Fruit fly (Drosophila melanogaster) whole organism, embryonic: ENCODE data around the gene PAPLA1.

Experiments
- CG10959 ChIP-seq: fragments of 200-800 bp; sonication (Bioruptor generic); IDR thresholded peaks from 2 replicates; pipeline ENCODE4 v1.3.6; 2022; ENCODE audit warnings: missing biosample characterization, missing genetic modification characterization
- CG11560 ChIP-seq: fragments of 200-800 bp; sonication (Bioruptor generic); IDR thresholded peaks from 3 replicates; pipeline ENCODE4 v1.3.6; 2022; ENCODE audit warnings: missing biosample characterization, missing genetic modification characterization
- CG12104 ChIP-seq: fragments of 200-800 bp; sonication (Bioruptor generic); optimal IDR thresholded peaks from 3 replicates; lab custom pipeline; 2016; ENCODE audit warnings: missing biosample characterization, missing genetic modification characterization
- CG13296 ChIP-seq: fragments of 200-800 bp; sonication (Bioruptor generic); optimal IDR thresholded peaks from 3 replicates; lab custom pipeline; 2018; ENCODE audit warnings: missing biosample characterization, mild to moderate bottlenecking, missing genetic modification characterization
- CG15011 ChIP-seq: fragments of 200-800 bp; sonication (Bioruptor generic); optimal IDR thresholded peaks from 3 replicates; lab custom pipeline; 2018; ENCODE audit warnings: missing biosample characterization, mild to moderate bottlenecking, missing genetic modification characterization
- CG15514 ChIP-seq: fragments of 200-800 bp; sonication (Bioruptor generic); optimal IDR thresholded peaks from 3 replicates; lab custom pipeline; 2017; ENCODE audit warnings: missing biosample characterization, missing genetic modification characterization, mild to moderate bottlenecking, moderate library complexity, missing genetic modification reagents
- CG15696 ChIP-seq: fragments of 200-800 bp; sonication (Bioruptor generic); optimal IDR thresholded peaks from 2 replicates; lab custom pipeline; 2019; ENCODE audit warnings: missing biosample characterization, mild to moderate bottlenecking, missing genetic modification characterization, moderate library complexity
- CG1603 ChIP-seq: fragments of 200-800 bp; sonication (Bioruptor generic); optimal IDR thresholded peaks from 2 replicates; lab custom pipeline; 2019; ENCODE audit warnings: missing biosample characterization, mild to moderate bottlenecking, missing genetic modification characterization, moderate library complexity
- CG16863 ChIP-seq: fragments of 200-800 bp; sonication (Bioruptor generic); optimal IDR thresholded peaks from 3 replicates; lab custom pipeline; 2016; ENCODE audit warnings: missing biosample characterization, missing genetic modification characterization
- CG31388 ChIP-seq: fragments of 200-800 bp; sonication (Bioruptor generic); optimal IDR thresholded peaks from 2 replicates; lab custom pipeline; 2016; ENCODE audit warnings: missing biosample characterization, missing genetic modification characterization
- CG3281 ChIP-seq: fragments of 200-800 bp; sonication (Bioruptor generic); optimal IDR thresholded peaks from 3 replicates; lab custom pipeline; 2017; ENCODE audit warnings: missing biosample characterization, mild to moderate bottlenecking, missing genetic modification characterization
- CG33557 ChIP-seq: fragments of 200-800 bp; sonication (Bioruptor generic); optimal IDR thresholded peaks from 2 replicates; lab custom pipeline; 2019; ENCODE audit warnings: missing biosample characterization, mild to moderate bottlenecking, missing genetic modification characterization, moderate library complexity
- CG3407 ChIP-seq: fragments of 200-800 bp; sonication (Bioruptor generic); optimal IDR thresholded peaks from 2 replicates; lab custom pipeline; 2018; ENCODE audit warnings: missing biosample characterization, mild to moderate bottlenecking, missing genetic modification characterization
- CG3995 ChIP-seq: fragments of 200-800 bp; sonication (Bioruptor generic); optimal IDR thresholded peaks from 3 replicates; lab custom pipeline; 2016; ENCODE audit warnings: missing biosample characterization, missing genetic modification characterization
- CG4820 ChIP-seq: fragments of 200-800 bp; sonication (Bioruptor generic); optimal IDR thresholded peaks from 3 replicates; lab custom pipeline; 2016; ENCODE audit warnings: missing biosample characterization, missing genetic modification characterization
- CG6813 ChIP-seq: fragments of 200-800 bp; sonication (Bioruptor generic); optimal IDR thresholded peaks from 2 replicates; lab custom pipeline; 2017; ENCODE audit warnings: missing biosample characterization, missing genetic modification characterization, mild to moderate bottlenecking, moderate library complexity, missing genetic modification reagents
- CG7372 ChIP-seq: fragments of 200-800 bp; sonication (Bioruptor generic); IDR thresholded peaks from 2 replicates; pipeline ENCODE4 v1.3.6; 2022; ENCODE audit warnings: missing biosample characterization, missing genetic modification characterization
- CG7786 ChIP-seq: fragments of 200-800 bp; sonication (Bioruptor generic); optimal IDR thresholded peaks from 2 replicates; lab custom pipeline; 2016; ENCODE audit warnings: missing biosample characterization, missing genetic modification characterization
- CG8765 ChIP-seq: fragments of 200-800 bp; sonication (Bioruptor generic); IDR thresholded peaks from 2 replicates; pipeline ENCODE4 v1.3.6; 2022; ENCODE audit warnings: missing biosample characterization, missing genetic modification characterization
- CG8944 ChIP-seq: fragments of 200-800 bp; sonication (Bioruptor generic); optimal IDR thresholded peaks from 3 replicates; lab custom pipeline; 2016; ENCODE audit warnings: missing biosample characterization, missing genetic modification characterization
- CG9797 ChIP-seq: fragments of 200-800 bp; sonication (Bioruptor generic); optimal IDR thresholded peaks from 3 replicates; lab custom pipeline; 2018; ENCODE audit warnings: missing biosample characterization, mild to moderate bottlenecking, missing genetic modification characterization
- CTCF ChIP-seq: fragments of 200-800 bp; sonication (Bioruptor generic); optimal IDR thresholded peaks from 2 replicates; lab custom pipeline; 2017; ENCODE audit warnings: missing biosample characterization, mild to moderate bottlenecking, missing genetic modification characterization, moderate library complexity
- D19B ChIP-seq: fragments of 200-800 bp; sonication (Bioruptor generic); optimal IDR thresholded peaks from 2 replicates; lab custom pipeline; 2017; ENCODE audit warnings: missing biosample characterization, mild to moderate bottlenecking, missing genetic modification characterization
- Dbx ChIP-seq: fragments of 200-800 bp; sonication (Bioruptor generic); IDR thresholded peaks from 3 replicates; pipeline ENCODE4 v1.3.6; 2022; ENCODE audit warnings: missing biosample characterization, missing genetic modification characterization
- Dek ChIP-seq: fragments of 200-800 bp; sonication (Bioruptor generic); optimal IDR thresholded peaks from 3 replicates; lab custom pipeline; 2019; ENCODE audit warnings: missing biosample characterization, mild to moderate bottlenecking, missing genetic modification characterization, moderate library complexity
- Doc2 ChIP-seq: fragments of 200-800 bp; sonication (Bioruptor generic); IDR thresholded peaks from 2 replicates; pipeline ENCODE4 v1.3.6; 2022; ENCODE audit warnings: missing biosample characterization, missing genetic modification characterization
- E2f2 ChIP-seq: fragments of 200-800 bp; sonication (Bioruptor generic); IDR thresholded peaks from 2 replicates; pipeline ENCODE4 v1.3.6; 2022; ENCODE audit warnings: missing biosample characterization, missing genetic modification characterization
- Gsc ChIP-seq: fragments of 200-800 bp; sonication (Bioruptor generic); IDR thresholded peaks from 2 replicates; pipeline ENCODE4 v1.3.6; 2022; ENCODE audit warnings: missing biosample characterization, missing genetic modification characterization
- H2.0 ChIP-seq: fragments of 200-800 bp; sonication (Bioruptor generic); IDR thresholded peaks from 2 replicates; pipeline ENCODE4 v1.3.6; 2022; ENCODE audit warnings: missing biosample characterization, missing genetic modification characterization
- Hey ChIP-seq: fragments of 200-800 bp; sonication (Bioruptor generic); optimal IDR thresholded peaks from 3 replicates; lab custom pipeline; 2018; ENCODE audit warnings: missing biosample characterization, mild to moderate bottlenecking, missing genetic modification characterization
- Hmr ChIP-seq: fragments of 200-800 bp; sonication (Bioruptor generic); optimal IDR thresholded peaks from 3 replicates; lab custom pipeline; 2017; ENCODE audit warnings: mild to moderate bottlenecking, missing biosample characterization, missing genetic modification reagents, missing genetic modification characterization
- Hmx ChIP-seq: fragments of 200-800 bp; sonication (Bioruptor generic); optimal IDR thresholded peaks from 2 replicates; lab custom pipeline; 2016; ENCODE audit warnings: missing biosample characterization, missing genetic modification characterization
- Tbp ChIP-seq: fragments of >200 bp; optimal IDR thresholded peaks from 2 replicates; lab custom pipeline; 2018; ENCODE audit warnings: missing biosample characterization, missing genetic modification characterization
- abd-A ChIP-seq: fragments of 200-800 bp; sonication (Bioruptor generic); optimal IDR thresholded peaks from 3 replicates; lab custom pipeline; 2019; ENCODE audit warnings: missing biosample characterization, mild to moderate bottlenecking, missing genetic modification characterization, moderate library complexity
- aop ChIP-seq: fragments of 200-800 bp; sonication (Bioruptor generic); IDR thresholded peaks from 2 replicates; pipeline ENCODE4 v1.3.6; 2022; ENCODE audit warnings: missing biosample characterization, missing genetic modification characterization
- ara ChIP-seq: fragments of 200-800 bp; sonication (Bioruptor generic); IDR thresholded peaks from 2 replicates; pipeline ENCODE4 v1.3.6; 2022; ENCODE audit warnings: missing biosample characterization, missing genetic modification characterization
- br ChIP-seq: fragments of >200 bp; optimal IDR thresholded peaks from 2 replicates; lab custom pipeline; 2017
- btn ChIP-seq: fragments of 200-800 bp; sonication (Bioruptor generic); optimal IDR thresholded peaks from 2 replicates; lab custom pipeline; 2016; ENCODE audit warnings: missing biosample characterization, missing genetic modification characterization
- crc ChIP-seq: fragments of 200-800 bp; sonication (Bioruptor generic); optimal IDR thresholded peaks from 2 replicates; lab custom pipeline; 2016; ENCODE audit warnings: missing biosample characterization, missing genetic modification characterization
- dati ChIP-seq: fragments of 200-800 bp; sonication (Bioruptor generic); IDR thresholded peaks from 2 replicates; pipeline ENCODE4 v1.3.6; 2022; ENCODE audit warnings: missing biosample characterization, missing genetic modification characterization
- esg ChIP-seq: fragments of 200-800 bp; sonication (Bioruptor generic); conservative IDR thresholded peaks from 2 replicates; pipeline ENCODE4 v1.3.6; 2022; ENCODE audit warnings: missing biosample characterization, missing genetic modification characterization
- fd102C ChIP-seq: fragments of 200-800 bp; sonication (Bioruptor generic); optimal IDR thresholded peaks from 2 replicates; lab custom pipeline; 2018; ENCODE audit warnings: missing biosample characterization, mild to moderate bottlenecking, missing genetic modification characterization, moderate library complexity
- fd64A ChIP-seq: fragments of 200-800 bp; sonication (Bioruptor generic); optimal IDR thresholded peaks from 3 replicates; lab custom pipeline; 2018; ENCODE audit warnings: missing biosample characterization, mild to moderate bottlenecking, missing genetic modification characterization
- fru ChIP-seq: fragments of >200 bp; optimal IDR thresholded peaks from 2 replicates; lab custom pipeline; 2017
- ind ChIP-seq: fragments of 200-800 bp; sonication (Bioruptor generic); optimal IDR thresholded peaks from 3 replicates; lab custom pipeline; 2016; ENCODE audit warnings: missing biosample characterization, missing genetic modification characterization
- insv ChIP-seq, 2 experiments: fragments of 200-800 bp; sonication (Bioruptor generic); optimal IDR thresholded peaks; 3 replicates each; lab custom pipeline; 2016 to 2018; ENCODE audit warnings: missing biosample characterization in 2 of 2, missing genetic modification characterization in 2 of 2
- jigr1 ChIP-seq: fragments of 200-800 bp; sonication (Bioruptor generic); IDR thresholded peaks from 3 replicates; pipeline ENCODE4 v1.3.6; 2022; ENCODE audit warnings: missing biosample characterization, missing genetic modification characterization
- p53 ChIP-seq: fragments of 200-800 bp; sonication (Bioruptor generic); optimal IDR thresholded peaks from 2 replicates; lab custom pipeline; 2016; ENCODE audit warnings: missing biosample characterization, missing genetic modification characterization
- peb ChIP-seq: fragments of 200-800 bp; sonication (Bioruptor generic); IDR thresholded peaks from 2 replicates; pipeline ENCODE4 v1.3.6; 2022; ENCODE audit warnings: missing biosample characterization, missing genetic modification characterization
- sc ChIP-seq, 3 experiments: fragments of >200 bp in 2 of 3; fragments of 200-800 bp in 1 of 3; sonication (Bioruptor generic) in 1 of 3; optimal IDR thresholded peaks; 2 replicates in 2 of 3; 3 replicates in 1 of 3; lab custom pipeline; 2017; ENCODE audit warnings: mild to moderate bottlenecking in 1 of 3, missing biosample characterization in 1 of 3, missing genetic modification characterization in 1 of 3, missing genetic modification reagents in 1 of 3
- sob ChIP-seq: fragments of 200-800 bp; sonication (Bioruptor generic); IDR thresholded peaks from 2 replicates; pipeline ENCODE4 v1.3.6; 2022; ENCODE audit warnings: missing biosample characterization, missing genetic modification characterization
- tx ChIP-seq: fragments of 200-800 bp; sonication (Bioruptor generic); optimal IDR thresholded peaks from 2 replicates; lab custom pipeline; 2016; ENCODE audit warnings: missing biosample characterization, missing genetic modification characterization
- yki ChIP-seq: fragments of >200 bp; optimal IDR thresholded peaks from 3 replicates; lab custom pipeline; 2018
- zfh2 ChIP-seq: fragments of 200-800 bp; sonication (Bioruptor generic); optimal IDR thresholded peaks from 2 replicates; lab custom pipeline; 2016; ENCODE audit warnings: missing biosample characterization, missing genetic modification characterization

The PAPLA1 gene

DNA sequence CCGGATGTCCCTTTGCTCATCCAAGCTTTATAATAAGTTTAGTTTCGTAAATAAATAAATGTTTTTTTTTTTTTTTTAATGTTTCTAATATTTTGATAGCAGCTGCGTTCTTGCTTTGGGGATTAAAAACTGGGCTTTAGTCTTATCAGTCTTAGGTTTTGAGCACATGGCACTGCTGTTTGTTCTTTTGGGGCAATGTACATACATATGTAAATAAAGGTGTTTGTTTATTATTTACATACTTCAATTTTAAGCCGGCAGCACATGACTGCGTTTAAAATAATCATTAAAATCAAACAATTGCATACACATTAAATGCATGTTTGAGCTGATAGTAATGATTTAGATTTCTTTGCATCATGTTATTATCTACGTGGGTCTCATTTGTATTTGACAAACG is 4.8 kb upstream of the PAPLA1 start (continued):
- TF ChIP-seq Hey (tag; lab: Kevin White, UChicago) (peak; percentile 34), Hmr (GFP tag; lab: Kevin White, UChicago) (peak; percentile 81), fd64A (GFP tag; lab: Kevin White, UChicago) (peak; percentile 92), abd-A (tag; lab: Kevin White, UChicago) (no peak), E2f2 (GFP tag; lab: Robert Waterston, UW) (peak; percentile 53; the same call in 1 of the 2 replicates), CG4820 (GFP tag; lab: Kevin White, UChicago) (peak; percentile 71), peb (GFP tag; lab: Robert Waterston, UW) (0 out of 2 replicates have a peak, but pooled peaks have one; percentile 7), sc (optimal IDR thresholded peaks at IDR 0.05; lab: Kevin White, UChicago) (no peak), sc (GFP tag; optimal IDR thresholded peaks at IDR 0.05; lab: Kevin White, UChicago) (peak; percentile 92), CG33557 (GFP tag; lab: Kevin White, UChicago) (peak; percentile 93), CG6813 (GFP tag; lab: Kevin White, UChicago) (peak; percentile 93), Dbx (GFP tag; lab: Robert Waterston, UW) (no peak), CG8944 (GFP tag; lab: Kevin White, UChicago) (peak; percentile 61), CG7372 (GFP tag; lab: Robert Waterston, UW) (no peak), CG31388 (GFP tag; lab: Kevin White, UChicago) (peak; percentile 7), CG15011 (GFP tag; lab: Kevin White, UChicago) (peak; percentile 76), fd102C (GFP tag; lab: Kevin White, UChicago) (peak; percentile 89), CG15696 (tag; lab: Kevin White, UChicago) (peak; percentile 92), p53 (GFP tag; lab: Kevin White, UChicago) (peak; percentile 18), sob (GFP tag; lab: Robert Waterston, UW) (peak; percentile 39; the same call in 1 of the 2 replicates), CG15514 (peak; percentile 54), CG12104 (peak; percentile 86), CG7786 (GFP tag; lab: Kevin White, UChicago) (peak; percentile 25), D19B (GFP tag; lab: Kevin White, UChicago) (no peak), yki (lab: Kevin White, UChicago) (no peak), ind (GFP tag; lab: Kevin White, UChicago) (no peak), CTCF (GFP tag; lab: Kevin White, UChicago) (peak; percentile 40), Gsc (GFP tag; lab: Robert Waterston, UW) (no peak), zfh2 (GFP tag; lab: Kevin White, UChicago) (no peak), ara (peak; percentile 84), H2.0 (GFP tag; lab: Robert Waterston, UW) (peak; percentile 40), CG3281 (GFP tag; lab: Kevin White, UChicago) (peak; percentile 53), Doc2 (GFP tag; lab: Robert Waterston, UW) (no peak), CG16863 (peak; percentile 81), esg (GFP tag; lab: Robert Waterston, UW) (no peak), CG3995 (GFP tag; lab: Kevin White, UChicago) (no peak), insv (GFP tag; optimal IDR thresholded peaks at IDR 0.05; lab: Kevin White, UChicago) (peak in 1 of 2 experiments; percentile 47), jigr1 (GFP tag; lab: Robert Waterston, UW) (no peak), CG11560 (no peak), CG1603 (peak; percentile 87), btn (GFP tag; lab: Kevin White, UChicago) (peak; percentile 51), CG3407 (GFP tag; lab: Kevin White, UChicago) (peak; percentile 96), CG9797 (no peak), crc (GFP tag; lab: Kevin White, UChicago) (peak; percentile 45), CG13296 (GFP tag; lab: Kevin White, UChicago) (peak; percentile 67), Tbp (GFP tag; lab: Kevin White, UChicago) (no peak), CG8765 (GFP tag; lab: Robert Waterston, UW) (no peak), CG10959 (GFP tag; lab: Robert Waterston, UW) (peak; percentile 63), dati (GFP tag; lab: Robert Waterston, UW) (no peak), br (lab: Kevin White, UChicago) (no peak), fru (lab: Kevin White, UChicago) (no peak), Dek (tag; lab: Kevin White, UChicago) (peak; percentile 48), aop (GFP tag; lab: Robert Waterston, UW) (no peak), Hmx (GFP tag; lab: Kevin White, UChicago) (no peak), tx (GFP tag; lab: Kevin White, UChicago) (no peak)
